Worm (Caenorhabditis elegans): ENCODE measurements around the gene F16H6.10.
"Not testable (repeated sequence)": the region's sequence is repeated elsewhere in the genome, so short reads cannot be mapped to it uniquely, and the experiment has no call there.

DNA sequence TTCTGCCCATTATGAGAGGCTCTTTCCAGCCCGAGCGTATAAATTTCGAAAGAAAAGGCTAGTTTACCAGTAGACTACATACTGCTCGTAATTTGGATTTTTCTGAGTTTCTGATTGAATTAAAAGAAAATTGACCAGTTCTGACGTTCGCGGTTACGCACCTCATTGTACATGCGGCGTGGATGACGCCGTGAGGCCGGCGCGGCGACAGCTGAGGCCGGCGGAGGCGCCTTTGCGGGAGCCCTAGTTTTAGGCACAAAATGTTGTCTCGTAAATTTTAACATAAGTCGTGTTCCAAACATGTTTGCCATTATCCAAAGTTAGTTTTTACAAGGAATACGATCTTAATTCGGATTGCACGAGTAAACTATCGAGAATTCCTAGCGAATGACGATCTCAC, 7.5 kb downstream of the F16H6.10 start, which contains the start of gene F16H6.9:
- TF ChIP-seq him-1, W03F9.2 (tag; optimal IDR thresholded peaks at IDR 0.05): not testable (repeated sequence)
